Worm (Caenorhabditis elegans) whole organism, L3 larva: ENCODE measurements around the gene clec-162.

Experiments used
- ZK546.5 ChIP-seq: sonication (generic microtip); optimal IDR thresholded peaks from 2 replicates; lab custom pipeline; 2017; ENCODE audit warnings: missing biosample characterization, missing genetic modification characterization
- aly-2 ChIP-seq: fragments of 150-350 bp; optimal IDR thresholded peaks from 2 replicates; lab custom pipeline; 2014; ENCODE audit warnings: missing biosample characterization, missing genetic modification characterization
- ama-1 ChIP-seq: fragments of 150-350 bp; optimal IDR thresholded peaks from 2 replicates; lab custom pipeline; 2018
- ceh-16 ChIP-seq: sonication (generic microtip); optimal IDR thresholded peaks from 2 replicates; lab custom pipeline; 2017; ENCODE audit warnings: missing biosample characterization, missing genetic modification characterization
- ceh-28 ChIP-seq: fragments of 150-350 bp; optimal IDR thresholded peaks from 2 replicates; lab custom pipeline; 2014; ENCODE audit warnings: missing biosample characterization, missing genetic modification reagents, missing genetic modification characterization
- egl-27 ChIP-seq: sonication (generic microtip); optimal IDR thresholded peaks from 4 replicates; lab custom pipeline; 2017; ENCODE audit warnings: missing biosample characterization, missing genetic modification reagents, missing genetic modification characterization
- egl-5 ChIP-seq: fragments of 150-350 bp; optimal IDR thresholded peaks from 2 replicates; lab custom pipeline; 2017; ENCODE audit warnings: missing biosample characterization, missing genetic modification reagents, missing genetic modification characterization, inconsistent platforms
- elt-1 ChIP-seq: fragments of 150-350 bp; optimal IDR thresholded peaks from 2 replicates; lab custom pipeline; 2014; ENCODE audit warnings: missing biosample characterization, missing genetic modification characterization
- elt-3 ChIP-seq, 3 experiments: fragments of 150-350 bp in 1 of 3; sonication (generic microtip) in 2 of 3; optimal IDR thresholded peaks; 2 replicates in 2 of 3; 4 replicates in 1 of 3; lab custom pipeline; 2014 to 2017; ENCODE audit warnings: missing biosample characterization in 3 of 3, missing genetic modification characterization in 3 of 3
- eor-1 ChIP-seq, 2 experiments: fragments of 150-350 bp; optimal IDR thresholded peaks; 2 replicates each; lab custom pipeline; 2014 to 2018; ENCODE audit warnings: missing biosample characterization in 2 of 2, missing genetic modification characterization in 2 of 2
- fkh-10 ChIP-seq: sonication (generic microtip); optimal IDR thresholded peaks from 2 replicates; lab custom pipeline; 2017; ENCODE audit warnings: missing biosample characterization, missing genetic modification reagents, missing genetic modification characterization
- hmg-11 ChIP-seq: sonication (generic microtip); optimal IDR thresholded peaks from 2 replicates; lab custom pipeline; 2016; ENCODE audit warnings: missing genetic modification characterization, missing compliant biosample characterization
- jun-1 ChIP-seq: fragments of 150-350 bp; optimal IDR thresholded peaks from 2 replicates; lab custom pipeline; 2014; ENCODE audit warnings: missing biosample characterization, missing genetic modification reagents, missing genetic modification characterization
- lin-15B ChIP-seq: fragments of 150-350 bp; optimal IDR thresholded peaks from 2 replicates; lab custom pipeline; 2014; ENCODE audit warnings: missing biosample characterization, missing genetic modification characterization
- lin-39 ChIP-seq: fragments of 150-350 bp; optimal IDR thresholded peaks from 2 replicates; lab custom pipeline; 2018; ENCODE audit warnings: missing biosample characterization, missing genetic modification reagents, missing genetic modification characterization
- lsy-12 ChIP-seq: sonication (generic microtip); optimal IDR thresholded peaks from 2 replicates; lab custom pipeline; 2016; ENCODE audit warnings: mild to moderate bottlenecking, missing genetic modification characterization, missing compliant biosample characterization
- mml-1 ChIP-seq: fragments of 150-350 bp; sonication (generic microtip); optimal IDR thresholded peaks from 3 replicates; lab custom pipeline; 2014; ENCODE audit warnings: missing biosample characterization, missing genetic modification characterization
- nfya-1 ChIP-seq: sonication (generic microtip); optimal IDR thresholded peaks from 2 replicates; lab custom pipeline; 2017; ENCODE audit warnings: missing genetic modification characterization, mild to moderate bottlenecking, missing compliant biosample characterization, antibody characterized with exemption, moderate library complexity; ENCODE audit not compliant: insufficient read depth
- nhr-11 ChIP-seq: fragments of 150-350 bp; optimal IDR thresholded peaks from 2 replicates; lab custom pipeline; 2014; ENCODE audit warnings: missing biosample characterization, missing genetic modification characterization
- nhr-23 ChIP-seq: fragments of 150-350 bp; optimal IDR thresholded peaks from 2 replicates; lab custom pipeline; 2014; ENCODE audit warnings: missing biosample characterization, missing genetic modification reagents, missing genetic modification characterization
- nhr-237 ChIP-seq: fragments of 150-350 bp; optimal IDR thresholded peaks from 2 replicates; lab custom pipeline; 2014; ENCODE audit warnings: missing biosample characterization, missing genetic modification characterization
- nhr-28 ChIP-seq: fragments of 150-350 bp; optimal IDR thresholded peaks from 2 replicates; lab custom pipeline; 2014; ENCODE audit warnings: missing biosample characterization, missing genetic modification characterization
- nhr-43 ChIP-seq: sonication (generic microtip); optimal IDR thresholded peaks from 2 replicates; lab custom pipeline; 2016; ENCODE audit warnings: mild to moderate bottlenecking, missing genetic modification characterization, missing compliant biosample characterization; ENCODE audit not compliant: poor library complexity, severe bottlenecking
- nhr-77 ChIP-seq: fragments of 150-350 bp; optimal IDR thresholded peaks from 2 replicates; lab custom pipeline; 2014; ENCODE audit warnings: missing biosample characterization, missing genetic modification characterization
- pha-4 ChIP-seq: fragments of 150-350 bp; optimal IDR thresholded peaks from 2 replicates; lab custom pipeline; 2014; ENCODE audit warnings: missing biosample characterization, missing genetic modification reagents, missing genetic modification characterization
- pqm-1 ChIP-seq: fragments of 150-350 bp; optimal IDR thresholded peaks from 2 replicates; lab custom pipeline; 2017; ENCODE audit warnings: missing biosample characterization, missing genetic modification characterization, inconsistent platforms
- sea-2 ChIP-seq: fragments of 150-350 bp; sonication (generic microtip); optimal IDR thresholded peaks from 4 replicates; lab custom pipeline; 2014; ENCODE audit warnings: missing biosample characterization, missing genetic modification reagents, missing genetic modification characterization
- skn-1 ChIP-seq: fragments of 150-350 bp; optimal IDR thresholded peaks from 2 replicates; lab custom pipeline; 2014; ENCODE audit warnings: missing biosample characterization, missing genetic modification characterization
- snpc-4 ChIP-seq: fragments of 150-350 bp; optimal IDR thresholded peaks from 2 replicates; lab custom pipeline; 2014; ENCODE audit warnings: missing biosample characterization, missing genetic modification characterization
- tbx-2 ChIP-seq: sonication (generic microtip); optimal IDR thresholded peaks from 2 replicates; lab custom pipeline; 2016; ENCODE audit warnings: mild to moderate bottlenecking, missing genetic modification characterization, missing compliant biosample characterization
- unc-39 ChIP-seq: sonication (generic microtip); optimal IDR thresholded peaks from 4 replicates; lab custom pipeline; 2017; ENCODE audit warnings: missing biosample characterization, missing genetic modification characterization
- unc-62 ChIP-seq: fragments of 150-350 bp; sonication (generic microtip); optimal IDR thresholded peaks from 4 replicates; lab custom pipeline; 2014; ENCODE audit warnings: missing biosample characterization, missing genetic modification reagents, missing genetic modification characterization
- zag-1 ChIP-seq: fragments of 150-350 bp; optimal IDR thresholded peaks from 2 replicates; lab custom pipeline; 2014; ENCODE audit warnings: missing biosample characterization, missing genetic modification characterization
- ztf-11 ChIP-seq: fragments of 150-350 bp; optimal IDR thresholded peaks from 2 replicates; lab custom pipeline; 2014; ENCODE audit warnings: missing biosample characterization, missing genetic modification characterization
- ztf-4 ChIP-seq: fragments of 150-350 bp; optimal IDR thresholded peaks from 2 replicates; lab custom pipeline; 2014; ENCODE audit warnings: missing biosample characterization, missing genetic modification characterization

clec-162 gene

DNA sequence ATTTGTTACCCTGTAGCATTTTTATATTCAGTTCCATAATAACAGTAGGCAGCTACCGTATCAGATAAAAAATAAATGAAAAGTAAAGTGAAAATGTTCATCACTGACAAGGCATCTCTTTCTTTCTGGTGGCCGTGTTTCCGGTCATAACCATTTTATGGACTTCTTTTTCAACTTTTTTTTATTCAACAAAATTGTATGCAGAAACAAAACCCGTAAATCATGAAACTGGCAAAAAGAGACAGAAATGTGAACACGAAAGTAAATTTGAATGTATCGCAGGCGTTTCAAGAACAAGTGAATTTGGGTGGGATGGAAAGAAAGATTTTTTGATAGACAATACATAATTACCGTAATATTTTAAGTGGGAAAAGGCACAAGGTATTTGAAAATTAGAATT, at the start of gene clec-162:
Gene clec-162 (minus strand): TSS at position 101 of the 400 bp plus-strand sequence.
- no peak for TF ChIP-seq skn-1 (tag; lab: Kevin White, UChicago)
- TF ChIP-seq egl-5 = no peak
- no peak for TF ChIP-seq nfya-1
- TF ChIP-seq eor-1 (tag; optimal IDR thresholded peaks at IDR 0.05; lab: Kevin White, UChicago) = no peak
- no peak for TF ChIP-seq elt-3 (tag; optimal IDR thresholded peaks at IDR 0.05; lab: Kevin White, UChicago)
- no peak for TF ChIP-seq nhr-11 (tag; lab: Kevin White, UChicago)
- no peak for TF ChIP-seq lin-15B (tag; lab: Kevin White, UChicago)
- no peak for TF ChIP-seq hmg-11 (tag; lab: Kevin White, UChicago)
- TF ChIP-seq mml-1 (tag; lab: Kevin White, UChicago) = no peak
- no peak for TF ChIP-seq fkh-10 (GFP tag; lab: Kevin White, UChicago)

DNA sequence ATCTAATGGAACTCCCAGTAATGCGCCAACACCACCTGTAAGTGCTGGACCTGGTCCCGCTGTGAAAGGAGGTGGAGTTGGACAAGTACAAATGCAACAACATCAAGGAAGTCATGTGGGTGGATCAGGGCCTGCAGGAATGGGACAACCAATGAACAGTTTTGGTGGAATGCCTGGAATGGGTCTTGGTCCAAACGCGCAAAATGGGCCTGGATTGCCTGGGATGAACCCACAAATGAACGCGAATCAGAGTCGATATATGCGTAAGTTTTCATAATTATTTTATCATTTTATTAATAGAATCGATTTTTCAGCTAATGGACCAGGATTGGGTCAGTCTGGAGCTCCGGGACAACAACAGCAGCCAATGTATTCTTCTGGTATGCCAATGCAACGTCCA, 47.4 kb upstream of the clec-162 start:
- TF ChIP-seq nhr-237 (no peak), ama-1 (lab: Kevin White, UChicago) (no peak), tbx-2 (tag; lab: Kevin White, UChicago) (no peak), sea-2 (GFP tag; lab: Kevin White, UChicago) (no peak), jun-1 (tag; lab: Kevin White, UChicago) (no peak), egl-27 (tag; lab: Kevin White, UChicago) (no peak), nfya-1 (no peak), ZK546.5 (no peak), ceh-16 (no peak), lin-39 (tag; lab: Kevin White, UChicago) (no peak), ztf-11 (tag; lab: Kevin White, UChicago) (no peak), nhr-43 (no peak), nhr-11 (tag; lab: Kevin White, UChicago) (no peak), ztf-4 (tag; lab: Kevin White, UChicago) (no peak), aly-2 (no peak), elt-1 (tag; lab: Kevin White, UChicago) (no peak), nhr-77 (tag; lab: Kevin White, UChicago) (no peak), elt-3 (tag; optimal IDR thresholded peaks at IDR 0.05; lab: Kevin White, UChicago) (no peak)

DNA sequence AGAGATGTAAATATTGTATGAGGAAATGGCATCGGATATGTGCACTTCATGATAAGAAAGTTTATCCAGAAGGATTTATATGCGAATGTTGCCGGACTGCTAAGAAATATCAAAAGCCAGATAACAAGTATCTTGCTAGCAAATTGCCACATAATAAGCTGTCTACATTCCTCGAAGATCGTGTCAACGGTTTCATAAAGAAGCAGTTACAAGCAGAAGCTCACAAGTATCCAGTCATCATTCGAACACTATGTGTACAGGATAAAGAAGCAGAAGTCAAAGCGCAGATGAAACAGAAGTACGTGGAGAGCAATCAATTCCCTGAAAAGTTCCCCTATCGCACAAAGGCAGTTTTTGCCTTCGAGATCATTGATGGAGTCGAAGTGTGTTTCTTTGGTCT, 45.6 kb upstream of the clec-162 start:
- no peak for TF ChIP-seq lsy-12 (tag; lab: Kevin White, UChicago)
- no peak for TF ChIP-seq elt-1 (tag; lab: Kevin White, UChicago)
- TF ChIP-seq aly-2 = no peak
- no peak for TF ChIP-seq nhr-23 (tag; lab: Kevin White, UChicago)
- TF ChIP-seq pqm-1 (tag; lab: Kevin White, UChicago) = no peak
- no peak for TF ChIP-seq unc-39 (tag; lab: Kevin White, UChicago)
- TF ChIP-seq pha-4 = no peak
- TF ChIP-seq nhr-28 (tag; lab: Kevin White, UChicago) = no peak
- TF ChIP-seq ceh-28 (tag; lab: Kevin White, UChicago) = no peak

DNA sequence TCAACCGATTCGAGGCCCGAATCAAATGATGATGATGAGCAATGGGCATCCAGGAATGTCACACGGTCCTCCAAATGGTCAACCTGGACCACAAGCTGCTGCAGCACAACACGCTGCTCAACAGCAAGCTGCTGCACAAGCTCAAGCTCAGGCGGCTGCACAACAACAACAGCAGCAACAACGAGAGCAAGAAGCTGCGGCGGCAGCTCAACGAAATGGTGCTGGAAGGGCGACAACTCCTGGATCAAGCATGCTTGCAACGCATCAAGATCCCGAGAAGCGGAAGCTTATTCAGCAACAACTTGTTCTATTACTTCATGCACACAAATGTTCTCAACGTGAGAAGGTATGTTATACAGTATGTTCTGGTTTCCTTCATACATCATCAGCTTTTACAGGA, 43.0 kb upstream of the clec-162 start:
- TF ChIP-seq ztf-4 (tag; lab: Kevin White, UChicago) = no peak
- no peak for TF ChIP-seq snpc-4 (tag; lab: Kevin White, UChicago)
- no peak for TF ChIP-seq zag-1 (tag; lab: Kevin White, UChicago)
- TF ChIP-seq elt-1 (tag; lab: Kevin White, UChicago) = no peak
- TF ChIP-seq nhr-28 (tag; lab: Kevin White, UChicago) = no peak
- TF ChIP-seq unc-62 (GFP tag; lab: Kevin White, UChicago) = no peak
- TF ChIP-seq sea-2 (GFP tag; lab: Kevin White, UChicago) = no peak
- no peak for TF ChIP-seq fkh-10 (GFP tag; lab: Kevin White, UChicago)
- no peak for TF ChIP-seq nhr-237
- no peak for TF ChIP-seq aly-2
- TF ChIP-seq unc-39 (tag; lab: Kevin White, UChicago) = no peak
- no peak for TF ChIP-seq pha-4
- no peak for TF ChIP-seq nfya-1

DNA sequence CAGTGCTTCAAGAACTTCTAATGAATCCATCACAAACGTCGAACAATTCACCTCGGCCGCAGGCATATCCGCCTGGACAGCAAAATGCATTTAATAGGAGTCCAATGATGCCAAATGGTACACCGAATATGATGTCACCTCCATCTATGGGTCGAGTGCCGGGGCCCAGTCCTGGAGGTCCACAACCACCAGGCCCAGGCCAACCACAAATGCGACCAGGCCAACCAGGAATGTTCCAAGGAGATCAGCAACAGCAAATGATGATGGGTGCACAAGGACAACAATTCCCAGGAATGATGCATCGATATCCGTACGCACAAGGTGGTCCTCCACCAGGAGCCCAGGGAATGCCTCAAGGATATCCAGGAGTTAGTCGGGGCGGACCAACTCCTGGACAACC, 42.1 kb upstream of the clec-162 start:
- TF ChIP-seq nhr-43 = no peak
- TF ChIP-seq sea-2 (GFP tag; lab: Kevin White, UChicago) = no peak
- TF ChIP-seq nfya-1 = no peak
- TF ChIP-seq ceh-28 (tag; lab: Kevin White, UChicago) = no peak
